Fruit fly (Drosophila melanogaster): ENCODE measurements around the gene CG31546.
A peak's percentile ranks its signal among the peaks of the same experiment; 100 is the strongest.

CG31546 gene

dm6 chr3R:5587863-5588519 is 47.4 kb downstream of the CG31546 start, which contains the start of gene CG2926 (continued):
- TF ChIP-seq btn (GFP tag; optimal IDR thresholded peaks at IDR 0.05) (no peak), hb (GFP tag; IDR thresholded peaks at IDR 0.05; ENCODE audit: partially characterized antibody) (peak; percentile 84), CG1832 (GFP tag; optimal IDR thresholded peaks at IDR 0.05) (no peak), CG17186 (GFP tag; optimal IDR thresholded peaks at IDR 0.05) (peak; percentile 76), otp (GFP tag; IDR thresholded peaks at IDR 0.05) (no peak), CG15514 (GFP tag; optimal IDR thresholded peaks at IDR 0.05) (peak; percentile 63), yki (optimal IDR thresholded peaks at IDR 0.05) (no peak), CG31224 (GFP tag; IDR thresholded peaks at IDR 0.05) (no peak), HLH4C (GFP tag; IDR thresholded peaks at IDR 0.05; ENCODE audit: partially characterized antibody) (peak; percentile 84), ranshi (GFP tag; IDR thresholded peaks at IDR 0.05) (no peak), YL-1 (GFP tag; optimal IDR thresholded peaks at IDR 0.05) (peak; percentile 86), CG18619 (GFP tag; optimal IDR thresholded peaks at IDR 0.05) (no peak), hkb (optimal IDR thresholded peaks at IDR 0.05) (no peak), hkb (GFP tag; IDR thresholded peaks at IDR 0.05) (no peak), CG13624 (GFP tag; optimal IDR thresholded peaks at IDR 0.05) (peak; percentile 40)
